Fruit fly (Drosophila melanogaster) whole organism, embryonic: ENCODE results near the gene Act87E.
A peak's percentile ranks its signal among the peaks of the same experiment; 100 is the strongest.

Source experiments
- Ada2b ChIP-seq: fragments of 200-800 bp; sonication (Bioruptor generic); IDR thresholded peaks from 2 replicates; pipeline ENCODE4 v1.3.6; 2022; ENCODE audit warnings: missing biosample characterization, missing genetic modification characterization
- Antp ChIP-seq: fragments of 200-800 bp; sonication (Bioruptor generic); optimal IDR thresholded peaks from 3 replicates; lab custom pipeline; 2016; ENCODE audit warnings: missing biosample characterization, missing genetic modification characterization
- Awh ChIP-seq: fragments of 200-800 bp; sonication (Bioruptor generic); IDR thresholded peaks from 2 replicates; pipeline ENCODE4, ENCODE4 v1.3.6; 2022; ENCODE audit warnings: missing biosample characterization, missing genetic modification characterization
- CG10366 ChIP-seq: fragments of 200-800 bp; sonication (Bioruptor generic); IDR thresholded peaks from 2 replicates; pipeline ENCODE4 v1.3.6; 2022; ENCODE audit warnings: missing biosample characterization, missing genetic modification characterization
- CG13424 ChIP-seq: fragments of 200-800 bp; sonication (Bioruptor generic); optimal IDR thresholded peaks from 2 replicates; lab custom pipeline; 2019; ENCODE audit warnings: missing biosample characterization, mild to moderate bottlenecking, missing genetic modification characterization, moderate library complexity
- CG14667 ChIP-seq: fragments of 200-800 bp; sonication (Bioruptor generic); IDR thresholded peaks from 2 replicates; pipeline ENCODE4 v1.3.6; 2022; ENCODE audit warnings: missing biosample characterization, missing genetic modification characterization
- CG14710 ChIP-seq: fragments of 200-800 bp; sonication (Bioruptor generic); optimal IDR thresholded peaks from 3 replicates; lab custom pipeline; 2019; ENCODE audit warnings: missing biosample characterization, mild to moderate bottlenecking, missing genetic modification characterization, moderate library complexity
- CG15601 ChIP-seq: fragments of 200-800 bp; sonication (Bioruptor generic); optimal IDR thresholded peaks from 3 replicates; lab custom pipeline; 2019; ENCODE audit warnings: missing biosample characterization, mild to moderate bottlenecking, missing genetic modification characterization, moderate library complexity
- CG16779 ChIP-seq: fragments of 200-800 bp; sonication (Bioruptor generic); IDR thresholded peaks from 2 replicates; pipeline ENCODE4 v1.3.6; 2022; ENCODE audit warnings: missing biosample characterization, missing genetic modification characterization
- CG16815 ChIP-seq: fragments of 200-800 bp; sonication (Bioruptor generic); optimal IDR thresholded peaks from 3 replicates; lab custom pipeline; 2017; ENCODE audit warnings: missing biosample characterization, mild to moderate bottlenecking, missing genetic modification characterization
- CG17328 ChIP-seq: fragments of 200-800 bp; sonication (Bioruptor generic); IDR thresholded peaks from 2 replicates; pipeline ENCODE4 v1.3.6; 2022; ENCODE audit warnings: missing biosample characterization, missing genetic modification characterization
- CG1792 ChIP-seq: fragments of 200-800 bp; sonication (Bioruptor generic); optimal IDR thresholded peaks from 2 replicates; lab custom pipeline; 2016; ENCODE audit warnings: missing biosample characterization, missing genetic modification characterization
- CG34376 ChIP-seq: fragments of 200-800 bp; sonication (Bioruptor generic); optimal IDR thresholded peaks from 2 replicates; lab custom pipeline; 2018; ENCODE audit warnings: missing biosample characterization, mild to moderate bottlenecking, missing genetic modification characterization
- CG4424 ChIP-seq: fragments of 200-800 bp; sonication (Bioruptor generic); optimal IDR thresholded peaks from 3 replicates; lab custom pipeline; 2016; ENCODE audit warnings: missing biosample characterization, missing genetic modification characterization
- CG4730 ChIP-seq: fragments of 200-800 bp; sonication (Bioruptor generic); IDR thresholded peaks from 2 replicates; pipeline ENCODE4 v1.3.6; 2022; ENCODE audit warnings: missing biosample characterization, missing genetic modification characterization
- CG6272 ChIP-seq: fragments of 200-800 bp; sonication (Bioruptor generic); IDR thresholded peaks from 2 replicates; pipeline ENCODE4 v1.3.6; 2022; ENCODE audit warnings: missing biosample characterization, missing genetic modification characterization
- CG6683 ChIP-seq: fragments of 200-800 bp; sonication (Bioruptor generic); optimal IDR thresholded peaks from 2 replicates; lab custom pipeline; 2017; ENCODE audit warnings: missing biosample characterization, mild to moderate bottlenecking, missing genetic modification characterization, missing genetic modification reagents
- CG6791 ChIP-seq: fragments of 200-800 bp; sonication (Bioruptor generic); IDR thresholded peaks from 3 replicates; pipeline ENCODE4 v1.3.6; 2022; ENCODE audit warnings: missing biosample characterization, missing genetic modification characterization; ENCODE audit not compliant: partially characterized antibody
- CG8281 ChIP-seq: fragments of 200-800 bp; sonication (Bioruptor generic); optimal IDR thresholded peaks from 2 replicates; lab custom pipeline; 2018; ENCODE audit warnings: missing biosample characterization, mild to moderate bottlenecking, missing genetic modification characterization, moderate library complexity
- CG8765 ChIP-seq: fragments of 200-800 bp; sonication (Bioruptor generic); IDR thresholded peaks from 2 replicates; pipeline ENCODE4 v1.3.6; 2022; ENCODE audit warnings: missing biosample characterization, missing genetic modification characterization
- CG8944 ChIP-seq: fragments of 200-800 bp; sonication (Bioruptor generic); optimal IDR thresholded peaks from 3 replicates; lab custom pipeline; 2016; ENCODE audit warnings: missing biosample characterization, missing genetic modification characterization
- Chrac-16 ChIP-seq: fragments of 200-800 bp; sonication (Bioruptor generic); optimal IDR thresholded peaks from 3 replicates; lab custom pipeline; 2016; ENCODE audit warnings: missing biosample characterization, missing genetic modification characterization
- Dip2 ChIP-seq: fragments of 200-800 bp; sonication (Bioruptor generic); IDR thresholded peaks from 2 replicates; pipeline ENCODE4 v1.3.6; 2022; ENCODE audit warnings: missing biosample characterization, missing genetic modification characterization
- Doc2 ChIP-seq: fragments of 200-800 bp; sonication (Bioruptor generic); IDR thresholded peaks from 2 replicates; pipeline ENCODE4 v1.3.6; 2022; ENCODE audit warnings: missing biosample characterization, missing genetic modification characterization
- Ets65A ChIP-seq: fragments of 200-800 bp; sonication (Bioruptor generic); peaks from one replicate; lab custom pipeline; 2016; ENCODE audit warnings: missing biosample characterization, missing genetic modification characterization
- H2.0 ChIP-seq: fragments of 200-800 bp; sonication (Bioruptor generic); IDR thresholded peaks from 2 replicates; pipeline ENCODE4 v1.3.6; 2022; ENCODE audit warnings: missing biosample characterization, missing genetic modification characterization
- HHEX ChIP-seq: fragments of 200-800 bp; sonication (Bioruptor generic); optimal IDR thresholded peaks from 3 replicates; lab custom pipeline; 2017; ENCODE audit warnings: missing biosample characterization, mild to moderate bottlenecking, missing genetic modification characterization, missing genetic modification reagents
- Hsf ChIP-seq: fragments of 200-800 bp; sonication (Bioruptor generic); optimal IDR thresholded peaks from 3 replicates; lab custom pipeline; 2016; ENCODE audit warnings: missing biosample characterization, missing genetic modification characterization
- Mes4 ChIP-seq: fragments of 200-800 bp; sonication (Bioruptor generic); optimal IDR thresholded peaks from 2 replicates; lab custom pipeline; 2016; ENCODE audit warnings: missing biosample characterization, missing genetic modification characterization
- Oaz ChIP-seq: fragments of 200-800 bp; sonication (Bioruptor generic); IDR thresholded peaks from 2 replicates; pipeline ENCODE4 v1.3.6; 2022; ENCODE audit warnings: missing biosample characterization, missing genetic modification characterization
- Rfx ChIP-seq: fragments of 200-800 bp; sonication (Bioruptor generic); IDR thresholded peaks from 2 replicates; pipeline ENCODE4 v1.3.6; 2022; ENCODE audit warnings: missing biosample characterization, missing genetic modification characterization
- Sin3A ChIP-seq: fragments of >200 bp; optimal IDR thresholded peaks from 2 replicates; lab custom pipeline; 2018
- aop ChIP-seq: fragments of 200-800 bp; sonication (Bioruptor generic); IDR thresholded peaks from 2 replicates; pipeline ENCODE4 v1.3.6; 2022; ENCODE audit warnings: missing biosample characterization, missing genetic modification characterization
- ash1 ChIP-seq: fragments of 200-800 bp; sonication (Bioruptor generic); optimal IDR thresholded peaks from 2 replicates; lab custom pipeline; 2018; ENCODE audit warnings: missing biosample characterization, mild to moderate bottlenecking, missing genetic modification characterization
- bab2 ChIP-seq: fragments of 200-800 bp; sonication (Bioruptor generic); optimal IDR thresholded peaks from 2 replicates; lab custom pipeline; 2016; ENCODE audit warnings: missing biosample characterization, missing genetic modification characterization
- cato ChIP-seq: fragments of 200-800 bp; sonication (Bioruptor generic); optimal IDR thresholded peaks from 2 replicates; lab custom pipeline; 2016; ENCODE audit warnings: missing biosample characterization, missing genetic modification characterization, borderline replicate concordance
- cg ChIP-seq: fragments of 200-800 bp; sonication (Bioruptor generic); optimal IDR thresholded peaks from 3 replicates; lab custom pipeline; 2019; ENCODE audit warnings: missing biosample characterization, mild to moderate bottlenecking, missing genetic modification characterization, moderate library complexity
- cwo ChIP-seq: fragments of 200-800 bp; sonication (Bioruptor generic); optimal IDR thresholded peaks from 3 replicates; lab custom pipeline; 2017; ENCODE audit warnings: missing biosample characterization, missing genetic modification characterization, mild to moderate bottlenecking, moderate library complexity, missing genetic modification reagents
- da ChIP-seq: fragments of 200-800 bp; sonication (Bioruptor generic); optimal IDR thresholded peaks from 2 replicates; lab custom pipeline; 2016; ENCODE audit warnings: missing biosample characterization, missing genetic modification characterization
- dpn ChIP-seq, 2 experiments: fragments of 200-800 bp; sonication (Bioruptor generic); optimal IDR thresholded peaks; 3 replicates each; lab custom pipeline; 2016; ENCODE audit warnings: missing biosample characterization in 2 of 2, missing genetic modification characterization in 2 of 2
- ewg ChIP-seq: fragments of 200-800 bp; sonication (Bioruptor generic); optimal IDR thresholded peaks from 3 replicates; lab custom pipeline; 2017; ENCODE audit warnings: mild to moderate bottlenecking, missing biosample characterization, missing genetic modification reagents, missing genetic modification characterization
- eyg ChIP-seq: fragments of 200-800 bp; sonication (Bioruptor generic); optimal IDR thresholded peaks from 3 replicates; lab custom pipeline; 2016; ENCODE audit warnings: missing biosample characterization, missing genetic modification characterization
- fru ChIP-seq: fragments of >200 bp; optimal IDR thresholded peaks from 2 replicates; lab custom pipeline; 2017
- gem ChIP-seq: fragments of 200-800 bp; sonication (Bioruptor generic); optimal IDR thresholded peaks from 2 replicates; lab custom pipeline; 2019; ENCODE audit warnings: missing biosample characterization, mild to moderate bottlenecking, missing genetic modification characterization, moderate library complexity
- grau ChIP-seq: fragments of 200-800 bp; optimal IDR thresholded peaks from 3 replicates; lab custom pipeline; 2019; ENCODE audit warnings: missing biosample characterization, mild to moderate bottlenecking, missing genetic modification characterization, moderate library complexity
- ken ChIP-seq: fragments of 200-800 bp; sonication (Bioruptor generic); IDR thresholded peaks from 3 replicates; pipeline ENCODE4 v1.3.6; 2022; ENCODE audit warnings: missing biosample characterization, missing genetic modification characterization
- mirr ChIP-seq: fragments of 200-800 bp; sonication (Bioruptor generic); optimal IDR thresholded peaks from 3 replicates; lab custom pipeline; 2018; ENCODE audit warnings: missing biosample characterization, mild to moderate bottlenecking, missing genetic modification characterization
- mld ChIP-seq: fragments of 200-800 bp; sonication (Bioruptor generic); IDR thresholded peaks from 3 replicates; pipeline ENCODE4 v1.3.6; 2022; ENCODE audit warnings: missing biosample characterization, missing genetic modification characterization; ENCODE audit not compliant: partially characterized antibody
- onecut ChIP-seq: fragments of 200-800 bp; sonication (Bioruptor generic); IDR thresholded peaks from 2 replicates; pipeline ENCODE4 v1.3.6; 2022; ENCODE audit warnings: missing biosample characterization, missing genetic modification characterization
- otp ChIP-seq: fragments of 200-800 bp; sonication (Bioruptor generic); IDR thresholded peaks from 3 replicates; pipeline ENCODE4, ENCODE4 v1.3.6; 2022; ENCODE audit warnings: missing biosample characterization, missing genetic modification characterization
- pho ChIP-seq: fragments of 200-800 bp; sonication (Bioruptor generic); optimal IDR thresholded peaks from 2 replicates; lab custom pipeline; 2016; ENCODE audit warnings: missing biosample characterization, missing genetic modification characterization
- ro ChIP-seq: fragments of 200-800 bp; sonication (Bioruptor generic); IDR thresholded peaks from 2 replicates; pipeline ENCODE4 v1.3.6; 2022; ENCODE audit warnings: missing biosample characterization, missing genetic modification characterization
- sug ChIP-seq: fragments of 200-800 bp; optimal IDR thresholded peaks from 2 replicates; lab custom pipeline; 2019; ENCODE audit warnings: missing biosample characterization, mild to moderate bottlenecking, missing genetic modification characterization, moderate library complexity

Gene Act87E

dm6 chr3R:13446489-13446888, 20.7 kb downstream of the Act87E start (continued):
- TF ChIP-seq CG10366 (GFP tag; lab: Robert Waterston, UW) (no peak; the same call in 1 of the 2 replicates), CG16779 (GFP tag; lab: Robert Waterston, UW) (no peak), CG6272 (GFP tag; lab: Robert Waterston, UW) (0 out of 2 replicates have a peak, but pooled peaks have one; percentile 11), pho (peak; percentile 8), Rfx (GFP tag; lab: Robert Waterston, UW) (peak; percentile 54), Ets65A (GFP tag; lab: Kevin White, UChicago) (peak; percentile 60), Awh (GFP tag; lab: Robert Waterston, UW) (no peak), CG8281 (tag; lab: Kevin White, UChicago) (no peak), CG8765 (GFP tag; lab: Robert Waterston, UW) (no peak), CG17328 (GFP tag; lab: Robert Waterston, UW) (no peak; the same call in 1 of the 2 replicates), CG6791 (GFP tag; lab: Robert Waterston, UW) (no peak), CG13424 (peak; percentile 44), da (GFP tag; lab: Kevin White, UChicago) (no peak), mld (GFP tag; lab: Robert Waterston, UW) (no peak), sug (no peak), mirr (GFP tag; lab: Kevin White, UChicago) (no peak), CG16815 (GFP tag; lab: Kevin White, UChicago) (peak; percentile 20), otp (GFP tag; lab: Robert Waterston, UW) (no peak), fru (no peak), Dip2 (no peak), Chrac-16 (peak; percentile 5), CG34376 (GFP tag; lab: Kevin White, UChicago) (no peak), cato (no peak), CG1792 (no peak), eyg (GFP tag; lab: Kevin White, UChicago) (no peak), grau (tag; lab: Kevin White, UChicago) (peak; percentile 75), CG4730 (GFP tag; lab: Robert Waterston, UW) (no peak), aop (no peak), cg (GFP tag; lab: Kevin White, UChicago) (no peak), Antp (no peak), Hsf (peak; percentile 52), CG14667 (GFP tag; lab: Robert Waterston, UW) (no peak), H2.0 (no peak), ro (GFP tag; lab: Robert Waterston, UW) (no peak), ash1 (no peak), Ada2b (GFP tag; lab: Robert Waterston, UW) (no peak), CG8944 (GFP tag; lab: Kevin White, UChicago) (no peak), CG6683 (no peak), Sin3A (lab: Kevin White, UChicago) (no peak), gem (tag; lab: Kevin White, UChicago) (peak; percentile 81), CG14710 (tag; lab: Kevin White, UChicago) (peak; percentile 42), Mes4 (GFP tag; lab: Kevin White, UChicago) (no peak), ewg (no peak), HHEX (GFP tag; lab: Kevin White, UChicago) (no peak), dpn (GFP tag; optimal IDR thresholded peaks at IDR 0.05; lab: Kevin White, UChicago) (peak; percentile 26 to 27), onecut (GFP tag; lab: Robert Waterston, UW) (no peak), CG15601 (no peak), CG4424 (GFP tag; lab: Kevin White, UChicago) (peak; percentile 55), Doc2 (GFP tag; lab: Robert Waterston, UW) (no peak), ken (no peak), Oaz (GFP tag; lab: Robert Waterston, UW) (no peak), cwo (GFP tag; lab: Kevin White, UChicago) (peak; percentile 2), bab2 (GFP tag; lab: Kevin White, UChicago) (peak; percentile 6)
